Worm (Caenorhabditis elegans) whole organism, late embryonic: ENCODE measurements around the gene R05A10.6.

Experiments
- ceh-18 ChIP-seq: sonication (generic microtip); optimal IDR thresholded peaks from 2 replicates; lab custom pipeline; 2016; ENCODE audit warnings: missing genetic modification characterization, missing compliant biosample characterization
- ceh-30 ChIP-seq: fragments of 150-350 bp; optimal IDR thresholded peaks from 2 replicates; lab custom pipeline; 2014; ENCODE audit warnings: missing biosample characterization, missing genetic modification characterization
- nhr-11 ChIP-seq: fragments of 150-350 bp; optimal IDR thresholded peaks from 2 replicates; lab custom pipeline; 2014; ENCODE audit warnings: missing biosample characterization, missing genetic modification characterization

ce11 chrIV:14193196-14193595 lies 27.6 kb downstream of the R05A10.6 start, which contains the start of gene K01G12.3:
- no peak for TF ChIP-seq ceh-18 (tag; lab: Kevin White, UChicago)
- TF ChIP-seq ceh-30 = no peak
- TF ChIP-seq nhr-11 = no peak
